Worm (Caenorhabditis elegans): ENCODE data around the gene Y82E9BR.9.

DNA sequence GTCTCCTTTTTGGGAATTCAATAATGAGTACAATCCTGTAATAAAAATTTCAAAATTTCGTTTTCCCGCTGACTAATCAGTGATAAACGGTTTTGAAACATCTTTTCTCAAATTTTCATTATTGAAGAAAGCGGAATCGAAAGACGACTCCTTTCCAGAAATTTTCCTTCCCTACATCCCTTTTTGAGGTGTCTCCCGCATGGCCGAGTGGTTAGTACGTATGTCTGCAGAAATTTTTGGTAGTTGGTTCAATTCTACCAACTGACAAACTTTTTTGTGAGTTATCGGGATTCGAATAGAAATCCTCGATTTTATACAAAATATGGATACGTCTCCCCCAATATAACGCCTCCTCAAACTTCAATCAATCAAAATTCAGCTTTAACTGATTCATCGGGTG is 5.0 kb downstream of the Y82E9BR.9 start:
- TF ChIP-seq nhr-11 (tag; optimal IDR thresholded peaks at IDR 0.05) (no peak), ZK546.5 (tag; optimal IDR thresholded peaks at IDR 0.05) (no peak), ceh-16 (tag; optimal IDR thresholded peaks at IDR 0.05) (no peak), unc-39 (tag; optimal IDR thresholded peaks at IDR 0.05) (no peak), nhr-237 (tag; optimal IDR thresholded peaks at IDR 0.05) (no peak), lin-39 (tag; optimal IDR thresholded peaks at IDR 0.05) (no peak), lsy-2 (tag; optimal IDR thresholded peaks at IDR 0.05) (no peak), F13H6.1 (tag; optimal IDR thresholded peaks at IDR 0.05) (no peak), sem-4 (tag; optimal IDR thresholded peaks at IDR 0.05) (no peak), snpc-4 (tag; optimal IDR thresholded peaks at IDR 0.05) (no peak), nhr-77 (tag; optimal IDR thresholded peaks at IDR 0.05) (no peak), nhr-21 (tag; optimal IDR thresholded peaks at IDR 0.05) (no peak), blmp-1 (tag; optimal IDR thresholded peaks at IDR 0.05; ENCODE audit: insufficient read depth) (no peak)
